Worm (Caenorhabditis elegans): ENCODE data around the gene F12E12.6.

DNA sequence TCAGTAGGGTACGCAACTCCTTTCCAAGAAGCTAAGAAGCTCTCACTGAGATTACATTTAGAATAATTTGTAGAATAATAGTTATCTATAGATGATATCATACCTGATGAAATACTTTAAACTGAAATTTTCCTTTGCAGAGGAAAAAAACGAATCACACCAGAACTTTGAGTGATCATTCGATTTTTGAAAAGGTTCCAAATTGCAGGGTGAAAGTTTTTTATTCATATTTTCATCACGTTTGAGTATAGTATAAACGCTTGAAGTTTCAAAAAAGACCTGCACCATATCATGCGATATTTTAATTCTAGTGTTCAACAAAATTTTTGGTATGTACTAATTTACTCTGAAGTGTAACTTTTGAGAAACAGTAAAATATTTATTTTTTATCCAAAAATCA is 22.1 kb downstream of the F12E12.6 start, which contains the start of gene srh-100:
- TF ChIP-seq him-1 (tag; optimal IDR thresholded peaks at IDR 0.05) (no peak), dao-5 (tag; optimal IDR thresholded peaks at IDR 0.05) (no peak), W03F9.2 (tag; optimal IDR thresholded peaks at IDR 0.05) (no peak)

Measured in whole organism, L4/young adult.